Worm (Caenorhabditis elegans): ENCODE results near the gene srd-63.

ce11 chrV:16370039-16370438 is 23.6 kb downstream of the srd-63 start:
- no peak for TF ChIP-seq nhr-28 (tag; optimal IDR thresholded peaks at IDR 0.05)
- no peak for TF ChIP-seq nhr-76 (tag; optimal IDR thresholded peaks at IDR 0.05)
- no peak for TF ChIP-seq snpc-4 (tag; optimal IDR thresholded peaks at IDR 0.05)
- TF ChIP-seq unc-39 (tag; optimal IDR thresholded peaks at IDR 0.05), result no peak
- TF ChIP-seq flh-1 (GFP tag; optimal IDR thresholded peaks at IDR 0.05), result peak; percentile 41
- no peak for TF ChIP-seq lsy-2 (tag; optimal IDR thresholded peaks at IDR 0.05)
- peak; percentile 85 for TF ChIP-seq sptf-1 (tag; optimal IDR thresholded peaks at IDR 0.05)
- no peak for TF ChIP-seq ces-1 (GFP tag; optimal IDR thresholded peaks at IDR 0.05)
- peak; percentile 60 for TF ChIP-seq bed-3 (GFP tag; optimal IDR thresholded peaks at IDR 0.05)

All from whole organism, mixed stage, embryonic.